Worm (Caenorhabditis elegans) whole organism, L4 larva: ENCODE measurements around the gene C55C3.4.

Experiments
- D1046.2 ChIP-seq: fragments of 200-800 bp; sonication (Bioruptor generic); IDR thresholded peaks from 2 replicates; pipeline ENCODE4 v1.3.6; 2022; ENCODE audit warnings: missing genetic modification characterization, missing compliant biosample characterization
- F26F4.8 ChIP-seq: fragments of 200-800 bp; sonication (Bioruptor generic); conservative IDR thresholded peaks from 2 replicates; pipeline ENCODE4 v1.3.6; 2022; ENCODE audit warnings: missing genetic modification characterization, missing compliant biosample characterization
- T26A8.4 ChIP-seq: fragments of 200-800 bp; sonication (Bioruptor generic); IDR thresholded peaks from 2 replicates; pipeline ENCODE4 v1.3.6; 2022; ENCODE audit warnings: missing genetic modification characterization, missing compliant biosample characterization
- Y105C5A.15 ChIP-seq: fragments of 200-800 bp; sonication (Bioruptor generic); IDR thresholded peaks from 2 replicates; pipeline ENCODE4 v1.3.6; 2022; ENCODE audit warnings: missing genetic modification characterization, missing compliant biosample characterization
- ZK546.5 ChIP-seq, 2 experiments: sonication (generic microtip); optimal IDR thresholded peaks; 2 replicates each; lab custom pipeline; 2017; ENCODE audit warnings: missing biosample characterization in 2 of 2, missing genetic modification characterization in 2 of 2
- aly-2 ChIP-seq: sonication (generic microtip); optimal IDR thresholded peaks from 2 replicates; lab custom pipeline; 2018; ENCODE audit warnings: missing biosample characterization, missing genetic modification characterization
- ceh-20 ChIP-seq: fragments of 200-800 bp; sonication (Bioruptor generic); IDR thresholded peaks from 2 replicates; pipeline ENCODE4 v1.3.6; 2022; ENCODE audit warnings: missing genetic modification reagents, missing genetic modification characterization, missing compliant biosample characterization
- ceh-28 ChIP-seq: fragments of 150-350 bp; optimal IDR thresholded peaks from 2 replicates; lab custom pipeline; 2014; ENCODE audit warnings: missing biosample characterization, missing genetic modification reagents, missing genetic modification characterization
- ceh-32 ChIP-seq: sonication (generic microtip); optimal IDR thresholded peaks from 2 replicates; lab custom pipeline; 2016; ENCODE audit warnings: mild to moderate bottlenecking, missing genetic modification characterization, missing compliant biosample characterization; ENCODE audit not compliant: poor library complexity
- ceh-82 ChIP-seq: sonication (generic microtip); optimal IDR thresholded peaks from 2 replicates; lab custom pipeline; 2017; ENCODE audit warnings: missing biosample characterization, missing genetic modification characterization
- ctbp-1 ChIP-seq: fragments of 200-800 bp; sonication (Bioruptor generic); IDR thresholded peaks from 2 replicates; pipeline ENCODE4 v1.3.6; 2022; ENCODE audit warnings: missing genetic modification reagents, missing genetic modification characterization, missing compliant biosample characterization
- daf-12 ChIP-seq: fragments of 150-350 bp; optimal IDR thresholded peaks from 2 replicates; lab custom pipeline; 2014; ENCODE audit warnings: missing biosample characterization, missing genetic modification reagents, missing genetic modification characterization
- daf-16 ChIP-seq, 3 experiments: sonication (generic microtip); optimal IDR thresholded peaks; 2 replicates each; lab custom pipeline; 2016 to 2017; ENCODE audit warnings: missing genetic modification characterization in 3 of 3, missing genetic modification reagents in 3 of 3, mild to moderate bottlenecking in 2 of 3, missing compliant biosample characterization in 2 of 3, missing biosample characterization in 1 of 3, moderate library complexity in 1 of 3
- daf-19 ChIP-seq: fragments of 200-800 bp; sonication (Bioruptor generic); conservative IDR thresholded peaks from 2 replicates; pipeline ENCODE4 v1.3.6; 2022; ENCODE audit warnings: missing genetic modification characterization, missing compliant biosample characterization
- daf-8 ChIP-seq: fragments of 200-800 bp; sonication (Bioruptor generic); IDR thresholded peaks from 2 replicates; pipeline ENCODE4 v1.3.6; 2022; ENCODE audit warnings: missing genetic modification characterization, missing compliant biosample characterization
- dmd-6 ChIP-seq: fragments of 200-800 bp; sonication (Bioruptor generic); IDR thresholded peaks from 2 replicates; pipeline ENCODE4 v1.3.6; 2022; ENCODE audit warnings: missing genetic modification reagents, missing genetic modification characterization, missing compliant biosample characterization
- dve-1 ChIP-seq: sonication (generic microtip); optimal IDR thresholded peaks from 2 replicates; lab custom pipeline; 2017; ENCODE audit warnings: antibody characterized with exemption, mild to moderate bottlenecking, missing genetic modification characterization, missing compliant biosample characterization; ENCODE audit not compliant: insufficient read depth
- egl-43 ChIP-seq: fragments of 200-800 bp; sonication (Bioruptor generic); IDR thresholded peaks from 2 replicates; pipeline ENCODE4 v1.3.6; 2022; ENCODE audit warnings: missing genetic modification reagents, missing genetic modification characterization, missing compliant biosample characterization
- fkh-10 ChIP-seq: fragments of 150-350 bp; optimal IDR thresholded peaks from 2 replicates; lab custom pipeline; 2014; ENCODE audit warnings: missing biosample characterization, missing genetic modification reagents, missing genetic modification characterization
- fos-1 ChIP-seq: fragments of 150-350 bp; optimal IDR thresholded peaks from 2 replicates; lab custom pipeline; 2014; ENCODE audit warnings: missing biosample characterization, missing genetic modification characterization
- gei-8 ChIP-seq: fragments of 200-800 bp; sonication (Bioruptor generic); optimal IDR thresholded peaks from 2 replicates; lab custom pipeline; 2018; ENCODE audit warnings: mild to moderate bottlenecking, missing genetic modification characterization, missing compliant biosample characterization
- hif-1 ChIP-seq, 2 experiments: sonication (generic microtip); optimal IDR thresholded peaks; 2 replicates each; lab custom pipeline; 2016 to 2017; ENCODE audit warnings: missing compliant biosample characterization in 2 of 2, missing genetic modification characterization in 2 of 2, missing genetic modification reagents in 2 of 2, missing genotype in 2 of 2, mild to moderate bottlenecking in 1 of 2
- hlh-11 ChIP-seq: fragments of 200-800 bp; sonication (Bioruptor generic); optimal IDR thresholded peaks from 2 replicates; lab custom pipeline; 2018; ENCODE audit warnings: mild to moderate bottlenecking, missing genetic modification characterization, missing compliant biosample characterization
- hlh-30 ChIP-seq: sonication (generic microtip); optimal IDR thresholded peaks from 2 replicates; lab custom pipeline; 2017; ENCODE audit warnings: antibody characterized with exemption, mild to moderate bottlenecking, missing genetic modification characterization, missing compliant biosample characterization; ENCODE audit not compliant: insufficient read depth
- lim-7 ChIP-seq: fragments of 200-800 bp; sonication (Bioruptor generic); IDR thresholded peaks from 2 replicates; pipeline ENCODE4 v1.3.6; 2022; ENCODE audit warnings: missing genetic modification characterization, missing compliant biosample characterization
- lin-13 ChIP-seq: fragments of 150-350 bp; optimal IDR thresholded peaks from 2 replicates; lab custom pipeline; 2014; ENCODE audit warnings: missing biosample characterization, missing genetic modification reagents, missing genetic modification characterization
- lin-39 ChIP-seq: fragments of 150-350 bp; optimal IDR thresholded peaks from 2 replicates; lab custom pipeline; 2014; ENCODE audit warnings: missing biosample characterization, missing genetic modification reagents, missing genetic modification characterization
- lir-3 ChIP-seq: sonication (generic microtip); optimal IDR thresholded peaks from 2 replicates; lab custom pipeline; 2016; ENCODE audit warnings: mild to moderate bottlenecking, missing genetic modification characterization, missing compliant biosample characterization
- madf-5 ChIP-seq, 2 experiments: fragments of 200-800 bp; sonication (Bioruptor generic); IDR thresholded peaks; 2 replicates each; pipeline ENCODE4 v1.3.6; 2022; ENCODE audit warnings: missing compliant biosample characterization in 2 of 2, missing genetic modification characterization in 2 of 2
- mdl-1 ChIP-seq, 2 experiments: fragments of 150-350 bp in 1 of 2; sonication (generic microtip) in 1 of 2; optimal IDR thresholded peaks; 2 replicates each; lab custom pipeline; 2014 to 2017; ENCODE audit warnings: missing biosample characterization in 2 of 2, missing genetic modification characterization in 2 of 2
- mep-1 ChIP-seq: fragments of 150-350 bp; sonication (generic microtip); optimal IDR thresholded peaks from 3 replicates; lab custom pipeline; 2014; ENCODE audit warnings: missing biosample characterization, missing genetic modification characterization
- mes-2 ChIP-seq: sonication (generic microtip); optimal IDR thresholded peaks from 2 replicates; lab custom pipeline; 2016; ENCODE audit warnings: missing genotype, mild to moderate bottlenecking, missing genetic modification characterization, missing compliant biosample characterization; ENCODE audit not compliant: poor library complexity, severe bottlenecking
- mxl-2 ChIP-seq: fragments of 200-800 bp; sonication (Bioruptor generic); conservative IDR thresholded peaks from 2 replicates; pipeline ENCODE4 v1.3.6; 2022; ENCODE audit warnings: missing genetic modification reagents, missing genetic modification characterization, missing compliant biosample characterization
- nhr-11 ChIP-seq: fragments of 150-350 bp; optimal IDR thresholded peaks from 2 replicates; lab custom pipeline; 2014; ENCODE audit warnings: missing biosample characterization, missing genetic modification characterization
- nhr-237 ChIP-seq: sonication (generic microtip); optimal IDR thresholded peaks from 2 replicates; lab custom pipeline; 2017; ENCODE audit warnings: missing biosample characterization, missing genetic modification characterization
- nhr-25 ChIP-seq: sonication (generic microtip); optimal IDR thresholded peaks from 2 replicates; lab custom pipeline; 2017; ENCODE audit warnings: missing genetic modification characterization, mild to moderate bottlenecking, missing compliant biosample characterization, antibody characterized with exemption, moderate library complexity, borderline replicate concordance; ENCODE audit not compliant: insufficient read depth
- nhr-41 ChIP-seq: fragments of 200-800 bp; sonication (Bioruptor generic); IDR thresholded peaks from 2 replicates; pipeline ENCODE4 v1.3.6; 2022; ENCODE audit warnings: missing genetic modification reagents, missing genetic modification characterization, missing compliant biosample characterization
- nhr-77 ChIP-seq: fragments of 150-350 bp; optimal IDR thresholded peaks from 2 replicates; lab custom pipeline; 2014; ENCODE audit warnings: missing biosample characterization, missing genetic modification characterization
- pha-4 ChIP-seq, 2 experiments: fragments of 150-350 bp in 1 of 2; fragments of 200-800 bp in 1 of 2; sonication (Bioruptor generic) in 1 of 2; IDR thresholded peaks in 1 of 2; optimal IDR thresholded peaks in 1 of 2; 2 replicates each; pipeline versions ENCODE4 v1.3.6 to Lab custom; 2014 to 2022; ENCODE audit warnings: missing genetic modification characterization in 2 of 2, missing genetic modification reagents in 2 of 2, missing biosample characterization in 1 of 2, missing compliant biosample characterization in 1 of 2
- php-3 ChIP-seq: fragments of 200-800 bp; sonication (Bioruptor generic); IDR thresholded peaks from 2 replicates; pipeline ENCODE4 v1.3.6; 2022; ENCODE audit warnings: missing genetic modification reagents, missing genetic modification characterization, missing compliant biosample characterization
- pqm-1 ChIP-seq: sonication (generic microtip); optimal IDR thresholded peaks from 2 replicates; lab custom pipeline; 2017; ENCODE audit warnings: missing biosample characterization, missing genetic modification characterization
- rbr-2 ChIP-seq: sonication (generic microtip); optimal IDR thresholded peaks from 2 replicates; lab custom pipeline; 2016; ENCODE audit warnings: missing genotype, missing genetic modification characterization, missing compliant biosample characterization
- sdz-12 ChIP-seq: fragments of 200-800 bp; sonication (Bioruptor generic); optimal IDR thresholded peaks from 2 replicates; lab custom pipeline; 2018; ENCODE audit warnings: mild to moderate bottlenecking, missing genetic modification characterization, missing compliant biosample characterization
- skn-1 ChIP-seq: fragments of 150-350 bp; optimal IDR thresholded peaks from 2 replicates; lab custom pipeline; 2014; ENCODE audit warnings: missing biosample characterization, missing genetic modification characterization
- spr-1 ChIP-seq: sonication (generic microtip); optimal IDR thresholded peaks from 2 replicates; lab custom pipeline; 2016; ENCODE audit warnings: mild to moderate bottlenecking, missing genetic modification characterization, missing compliant biosample characterization
- tag-97 ChIP-seq: fragments of 200-800 bp; sonication (Bioruptor generic); IDR thresholded peaks from 2 replicates; pipeline ENCODE4 v1.3.6; 2022; ENCODE audit warnings: missing genetic modification characterization, missing compliant biosample characterization
- unc-130 ChIP-seq: sonication (generic microtip); optimal IDR thresholded peaks from 2 replicates; lab custom pipeline; 2016; ENCODE audit warnings: missing genetic modification reagents, missing genetic modification characterization, missing compliant biosample characterization
- vab-7 ChIP-seq: fragments of 200-800 bp; sonication (Bioruptor generic); IDR thresholded peaks from 2 replicates; pipeline ENCODE4 v1.3.6; 2022; ENCODE audit warnings: missing genetic modification reagents, missing genetic modification characterization, missing compliant biosample characterization
- zip-11 ChIP-seq: fragments of 200-800 bp; sonication (Bioruptor generic); IDR thresholded peaks from 2 replicates; pipeline ENCODE4 v1.3.6; 2022; ENCODE audit warnings: missing genetic modification characterization, missing compliant biosample characterization
- ztf-11 ChIP-seq: fragments of 150-350 bp; optimal IDR thresholded peaks from 2 replicates; lab custom pipeline; 2014; ENCODE audit warnings: missing biosample characterization, missing genetic modification characterization
- ztf-7 ChIP-seq: fragments of 150-350 bp; optimal IDR thresholded peaks from 2 replicates; lab custom pipeline; 2014; ENCODE audit warnings: missing biosample characterization, missing genetic modification characterization

Gene C55C3.4

DNA sequence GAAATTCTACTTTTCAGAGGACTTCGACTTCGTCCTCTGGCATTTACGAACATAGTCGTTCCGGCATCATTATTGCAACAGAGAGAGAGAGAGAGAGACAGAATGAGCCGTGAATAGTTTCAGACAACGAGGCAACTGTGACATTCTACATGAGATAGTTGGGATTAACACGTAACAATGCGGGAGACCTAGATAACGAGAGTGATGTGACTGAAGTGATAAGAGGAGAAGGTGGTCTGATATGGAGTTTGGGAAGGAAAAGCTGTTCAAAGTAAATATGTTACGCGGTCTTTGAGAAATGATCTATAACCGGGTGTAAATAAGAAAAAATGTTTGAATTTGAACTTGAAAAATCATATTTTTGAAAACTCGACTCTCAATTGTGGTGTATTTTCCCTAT is 18.5 kb downstream of the C55C3.4 start (continued):
- no peak for TF ChIP-seq nhr-11 (tag; lab: Kevin White, UChicago)
- TF ChIP-seq madf-5 (GFP tag; IDR thresholded peaks at IDR 0.05; lab: Robert Waterston, UW) = no peak
- no peak for TF ChIP-seq T26A8.4 (GFP tag; lab: Robert Waterston, UW)
- no peak for TF ChIP-seq daf-8 (GFP tag; lab: Robert Waterston, UW)
- no peak for TF ChIP-seq ceh-82 (tag; lab: Kevin White, UChicago)
- TF ChIP-seq mes-2 = peak; percentile 47
- no peak for TF ChIP-seq zip-11 (GFP tag; lab: Robert Waterston, UW)
- no peak for TF ChIP-seq daf-12
- no peak for TF ChIP-seq rbr-2
- TF ChIP-seq lin-13 (GFP tag; lab: Kevin White, UChicago) = no peak
- no peak for TF ChIP-seq nhr-25 (tag; lab: Kevin White, UChicago)
- peak; percentile 10 for TF ChIP-seq hlh-30 (tag; lab: Kevin White, UChicago)
- peak; percentile 26 for TF ChIP-seq nhr-77 (tag; lab: Kevin White, UChicago)
- TF ChIP-seq aly-2 (tag; lab: Kevin White, UChicago) = no peak
- TF ChIP-seq egl-43 (GFP tag; lab: Robert Waterston, UW) = no peak
- TF ChIP-seq dve-1 (tag; lab: Kevin White, UChicago) = peak; percentile 83
- peak; percentile 90 for TF ChIP-seq dmd-6 (GFP tag; lab: Robert Waterston, UW)
- TF ChIP-seq ztf-7 (tag; lab: Kevin White, UChicago) = no peak
- TF ChIP-seq daf-16 (GFP tag; optimal IDR thresholded peaks at IDR 0.05; lab: Kevin White, UChicago) = no peak
- peak; percentile 93 for TF ChIP-seq daf-16 (tag; optimal IDR thresholded peaks at IDR 0.05; lab: Kevin White, UChicago)
- no peak for TF ChIP-seq tag-97 (GFP tag; lab: Robert Waterston, UW)
- peak in 1 of 2 experiments; percentile 8 for TF ChIP-seq hif-1 (tag; optimal IDR thresholded peaks at IDR 0.05; lab: Kevin White, UChicago)
- no peak for TF ChIP-seq mep-1 (tag; lab: Kevin White, UChicago)
- no peak for TF ChIP-seq ceh-20 (GFP tag; lab: Robert Waterston, UW)
- TF ChIP-seq D1046.2 = no peak
- TF ChIP-seq gei-8 = no peak
- no peak for TF ChIP-seq php-3
- TF ChIP-seq vab-7 (GFP tag; lab: Robert Waterston, UW) = no peak
- TF ChIP-seq lin-39 (tag; lab: Kevin White, UChicago) = no peak
- no peak for TF ChIP-seq ceh-28
- TF ChIP-seq ztf-11 (tag; lab: Kevin White, UChicago) = no peak
- no peak for TF ChIP-seq fos-1
- TF ChIP-seq daf-19 = no peak
- no peak for TF ChIP-seq pha-4 (GFP tag; IDR thresholded peaks at IDR 0.05; lab: Robert Waterston, UW)
- no peak for TF ChIP-seq pha-4 (tag; optimal IDR thresholded peaks at IDR 0.05; lab: Kevin White, UChicago)
- TF ChIP-seq mxl-2 (GFP tag; lab: Robert Waterston, UW) = no peak
- no peak for TF ChIP-seq Y105C5A.15
- no peak for TF ChIP-seq ceh-32 (tag; lab: Kevin White, UChicago)
- TF ChIP-seq ZK546.5 (tag; optimal IDR thresholded peaks at IDR 0.05; lab: Kevin White, UChicago) = no peak
- no peak for TF ChIP-seq nhr-41 (GFP tag; lab: Robert Waterston, UW)
- no peak for TF ChIP-seq ctbp-1 (GFP tag; lab: Robert Waterston, UW)
- no peak for TF ChIP-seq nhr-237 (tag; lab: Kevin White, UChicago)
- TF ChIP-seq F26F4.8 = no peak
- TF ChIP-seq sdz-12 (GFP tag; lab: Kevin White, UChicago) = no peak
- TF ChIP-seq lir-3 (tag; lab: Kevin White, UChicago) = no peak
- no peak for TF ChIP-seq unc-130
- TF ChIP-seq pqm-1 = peak; percentile 84
- no peak for TF ChIP-seq mdl-1 (tag; optimal IDR thresholded peaks at IDR 0.05; lab: Kevin White, UChicago)
- no peak for TF ChIP-seq lim-7 (GFP tag; lab: Robert Waterston, UW)
- no peak for TF ChIP-seq fkh-10 (GFP tag; lab: Kevin White, UChicago)
- TF ChIP-seq skn-1 (tag; lab: Kevin White, UChicago) = no peak
- TF ChIP-seq spr-1 (tag; lab: Kevin White, UChicago) = no peak
- TF ChIP-seq hlh-11 (tag; lab: Kevin White, UChicago) = peak; percentile 65
